Worm (Caenorhabditis elegans): ENCODE data around the gene bgal-2.

Gene bgal-2

ce11 chrX:6739034-6740008 lies 44.9 kb upstream of the bgal-2 start:
- no peak for TF ChIP-seq aly-2 (tag; optimal IDR thresholded peaks at IDR 0.05)
- TF ChIP-seq blmp-1 (tag; optimal IDR thresholded peaks at IDR 0.05) = peak; percentile 50
- TF ChIP-seq mab-9 (GFP tag; IDR thresholded peaks at IDR 0.05) = no peak
- TF ChIP-seq ceh-82 (tag; optimal IDR thresholded peaks at IDR 0.05) = no peak
- no peak for TF ChIP-seq nhr-77 (tag; optimal IDR thresholded peaks at IDR 0.05)
- no peak for TF ChIP-seq pax-3 (tag; optimal IDR thresholded peaks at IDR 0.05)
- no peak for TF ChIP-seq nhr-237 (tag; optimal IDR thresholded peaks at IDR 0.05)
- TF ChIP-seq nhr-90 (tag; optimal IDR thresholded peaks at IDR 0.05; ENCODE audit: poor library complexity) = peak; percentile 58
- no peak for TF ChIP-seq ceh-90 (tag; optimal IDR thresholded peaks at IDR 0.05)
- TF ChIP-seq isw-1 (GFP tag; IDR thresholded peaks at IDR 0.05) = no peak
- no peak for TF ChIP-seq nhr-76 (tag; optimal IDR thresholded peaks at IDR 0.05)
- TF ChIP-seq sptf-1 (tag; optimal IDR thresholded peaks at IDR 0.05) = no peak
- TF ChIP-seq lin-15B (tag; optimal IDR thresholded peaks at IDR 0.05) = no peak
- peak; percentile 63 for TF ChIP-seq nhr-19 (GFP tag; conservative IDR thresholded peaks at IDR 0.05)
- TF ChIP-seq skn-1 (tag; optimal IDR thresholded peaks at IDR 0.05) = peak; percentile 4
- TF ChIP-seq fkh-10 (GFP tag; optimal IDR thresholded peaks at IDR 0.05) = no peak
- TF ChIP-seq Y116A8C.19 (tag; optimal IDR thresholded peaks at IDR 0.05; ENCODE audit: borderline replicate concordance) = no peak
- TF ChIP-seq lin-39 (tag; optimal IDR thresholded peaks at IDR 0.05) = no peak
- no peak for TF ChIP-seq alr-1 (tag; optimal IDR thresholded peaks at IDR 0.05; ENCODE audit: borderline replicate concordance)
- TF ChIP-seq snu-23 (GFP tag; optimal IDR thresholded peaks at IDR 0.05) = peak; percentile 75
- no peak for TF ChIP-seq pqm-1 (tag; optimal IDR thresholded peaks at IDR 0.05)
- TF ChIP-seq mef-2 (tag; optimal IDR thresholded peaks at IDR 0.05) = peak; percentile 12
- TF ChIP-seq C34B4.2 (tag; optimal IDR thresholded peaks at IDR 0.05) = no peak
- no peak for TF ChIP-seq zip-4 (GFP tag; optimal IDR thresholded peaks at IDR 0.05)
- no peak for TF ChIP-seq sup-37 (GFP tag; optimal IDR thresholded peaks at IDR 0.05)
- peak; percentile 15 for TF ChIP-seq lir-3 (tag; optimal IDR thresholded peaks at IDR 0.05; ENCODE audit: poor library complexity)
- TF ChIP-seq hlh-17 (GFP tag; optimal IDR thresholded peaks at IDR 0.05; ENCODE audit: borderline replicate concordance) = no peak
- peak in 1 of 2 experiments; percentile 15 for TF ChIP-seq mdl-1 (tag; optimal IDR thresholded peaks at IDR 0.05)
- no peak for TF ChIP-seq unc-30 (tag; optimal IDR thresholded peaks at IDR 0.05)
- peak in 1 of 2 experiments; percentile 56 for TF ChIP-seq lin-35 (GFP tag; optimal IDR thresholded peaks at IDR 0.05)
- TF ChIP-seq hpl-2 (GFP tag; optimal IDR thresholded peaks at IDR 0.05) = no peak
- peak; percentile 48 for TF ChIP-seq mep-1 (tag; optimal IDR thresholded peaks at IDR 0.05)
- TF ChIP-seq nhr-84 (tag; optimal IDR thresholded peaks at IDR 0.05) = no peak
- TF ChIP-seq fos-1 (tag; optimal IDR thresholded peaks at IDR 0.05) = no peak
- no peak for TF ChIP-seq F16B12.6 (tag; optimal IDR thresholded peaks at IDR 0.05)
- peak; percentile 44 for TF ChIP-seq egl-13 (tag; optimal IDR thresholded peaks at IDR 0.05)
- no peak for TF ChIP-seq zag-1 (tag; optimal IDR thresholded peaks at IDR 0.05)
- TF ChIP-seq ama-1 (optimal IDR thresholded peaks at IDR 0.05) = no peak
- peak in 2 of 6 experiments; percentile 49 to 64 for TF ChIP-seq elt-3 (tag; optimal IDR thresholded peaks at IDR 0.05)
- peak; percentile 61 for TF ChIP-seq irx-1 (tag; optimal IDR thresholded peaks at IDR 0.05)
- no peak for TF ChIP-seq hlh-4 (tag; optimal IDR thresholded peaks at IDR 0.05)
- TF ChIP-seq ets-5 (GFP tag; IDR thresholded peaks at IDR 0.05) = no peak
- no peak for TF ChIP-seq unc-98 (GFP tag; IDR thresholded peaks at IDR 0.05)
- TF ChIP-seq grh-1 (GFP tag; IDR thresholded peaks at IDR 0.05) = peak; percentile 60; the same call in 1 of the 2 replicates
- peak; percentile 18 to 43 for TF ChIP-seq lsy-2 (tag; optimal IDR thresholded peaks at IDR 0.05)
- peak; percentile 59 for TF ChIP-seq tbx-2 (tag; optimal IDR thresholded peaks at IDR 0.05)
- peak; percentile 46 for TF ChIP-seq dsc-1 (tag; optimal IDR thresholded peaks at IDR 0.05)
- no peak for TF ChIP-seq unc-62 (GFP tag; optimal IDR thresholded peaks at IDR 0.05)
- peak; percentile 78 for TF ChIP-seq vab-15 (tag; optimal IDR thresholded peaks at IDR 0.05)
- peak; percentile 75 for TF ChIP-seq lin-14 (GFP tag; optimal IDR thresholded peaks at IDR 0.05)
- TF ChIP-seq efl-3 (GFP tag; optimal IDR thresholded peaks at IDR 0.05) = no peak

Measured in whole organism, L1 larva.